Fruit fly (Drosophila melanogaster) whole organism, embryonic: ENCODE measurements around the gene Dpp10.

Experiments
- Bgb ChIP-seq: fragments of 200-800 bp; sonication (Bioruptor generic); IDR thresholded peaks from 2 replicates; pipeline ENCODE4 v1.3.6; 2022; ENCODE audit warnings: missing biosample characterization, missing genetic modification characterization; ENCODE audit not compliant: partially characterized antibody
- CG10462 ChIP-seq: fragments of 200-800 bp; sonication (Bioruptor generic); optimal IDR thresholded peaks from 2 replicates; lab custom pipeline; 2016; ENCODE audit warnings: missing biosample characterization, missing genetic modification characterization
- CG10543 ChIP-seq: fragments of 200-800 bp; sonication (Bioruptor generic); optimal IDR thresholded peaks from 3 replicates; lab custom pipeline; 2017; ENCODE audit warnings: missing biosample characterization, mild to moderate bottlenecking, missing genetic modification characterization, moderate library complexity
- CG10959 ChIP-seq: fragments of 200-800 bp; sonication (Bioruptor generic); IDR thresholded peaks from 2 replicates; pipeline ENCODE4 v1.3.6; 2022; ENCODE audit warnings: missing biosample characterization, missing genetic modification characterization
- CG12391 ChIP-seq: fragments of 200-800 bp; sonication (Bioruptor generic); optimal IDR thresholded peaks from 3 replicates; lab custom pipeline; 2018; ENCODE audit warnings: missing biosample characterization, mild to moderate bottlenecking, missing genetic modification characterization, moderate library complexity
- CG12744 ChIP-seq: fragments of 200-800 bp; sonication (Bioruptor generic); optimal IDR thresholded peaks from 2 replicates; lab custom pipeline; 2016; ENCODE audit warnings: missing biosample characterization, missing genetic modification characterization
- CG13123 ChIP-seq: fragments of 200-800 bp; sonication (Bioruptor generic); optimal IDR thresholded peaks from 2 replicates; lab custom pipeline; 2016; ENCODE audit warnings: missing biosample characterization, missing genetic modification characterization
- CG13424 ChIP-seq: fragments of 200-800 bp; sonication (Bioruptor generic); optimal IDR thresholded peaks from 2 replicates; lab custom pipeline; 2019; ENCODE audit warnings: missing biosample characterization, mild to moderate bottlenecking, missing genetic modification characterization, moderate library complexity
- CG16813 ChIP-seq: fragments of 200-800 bp; sonication (Bioruptor generic); IDR thresholded peaks from 3 replicates; pipeline ENCODE4 v1.3.6; 2022; ENCODE audit warnings: missing biosample characterization, missing genetic modification characterization; ENCODE audit not compliant: partially characterized antibody
- CG17328 ChIP-seq: fragments of 200-800 bp; sonication (Bioruptor generic); IDR thresholded peaks from 2 replicates; pipeline ENCODE4 v1.3.6; 2022; ENCODE audit warnings: missing biosample characterization, missing genetic modification characterization
- CG17385 ChIP-seq: fragments of 200-800 bp; sonication (Bioruptor generic); optimal IDR thresholded peaks from 3 replicates; lab custom pipeline; 2018; ENCODE audit warnings: missing biosample characterization, mild to moderate bottlenecking, missing genetic modification characterization
- CG1792 ChIP-seq: fragments of 200-800 bp; sonication (Bioruptor generic); optimal IDR thresholded peaks from 2 replicates; lab custom pipeline; 2016; ENCODE audit warnings: missing biosample characterization, missing genetic modification characterization
- CG2202 ChIP-seq: fragments of 200-800 bp; sonication (Bioruptor generic); optimal IDR thresholded peaks from 2 replicates; lab custom pipeline; 2018; ENCODE audit warnings: missing biosample characterization, mild to moderate bottlenecking, missing genetic modification characterization
- CG33557 ChIP-seq: fragments of 200-800 bp; sonication (Bioruptor generic); optimal IDR thresholded peaks from 2 replicates; lab custom pipeline; 2019; ENCODE audit warnings: missing biosample characterization, mild to moderate bottlenecking, missing genetic modification characterization, moderate library complexity
- CG3407 ChIP-seq: fragments of 200-800 bp; sonication (Bioruptor generic); optimal IDR thresholded peaks from 2 replicates; lab custom pipeline; 2018; ENCODE audit warnings: missing biosample characterization, mild to moderate bottlenecking, missing genetic modification characterization
- CG7372 ChIP-seq: fragments of 200-800 bp; sonication (Bioruptor generic); IDR thresholded peaks from 2 replicates; pipeline ENCODE4 v1.3.6; 2022; ENCODE audit warnings: missing biosample characterization, missing genetic modification characterization
- CG8388 ChIP-seq: fragments of 200-800 bp; sonication (Bioruptor generic); optimal IDR thresholded peaks from 2 replicates; lab custom pipeline; 2019; ENCODE audit warnings: missing biosample characterization, mild to moderate bottlenecking, missing genetic modification characterization, moderate library complexity
- CG8478 ChIP-seq: fragments of >200 bp; optimal IDR thresholded peaks from 2 replicates; lab custom pipeline; 2018
- CG8944 ChIP-seq: fragments of 200-800 bp; sonication (Bioruptor generic); optimal IDR thresholded peaks from 3 replicates; lab custom pipeline; 2016; ENCODE audit warnings: missing biosample characterization, missing genetic modification characterization
- CG9437 ChIP-seq: fragments of 200-800 bp; sonication (Bioruptor generic); optimal IDR thresholded peaks from 2 replicates; lab custom pipeline; 2018; ENCODE audit warnings: missing biosample characterization, mild to moderate bottlenecking, missing genetic modification characterization
- CTCF ChIP-seq: fragments of 200-800 bp; sonication (Bioruptor generic); optimal IDR thresholded peaks from 2 replicates; lab custom pipeline; 2017; ENCODE audit warnings: missing biosample characterization, mild to moderate bottlenecking, missing genetic modification characterization, moderate library complexity
- CoRest ChIP-seq: fragments of 200-800 bp; sonication (Bioruptor generic); optimal IDR thresholded peaks from 3 replicates; lab custom pipeline; 2018; ENCODE audit warnings: missing biosample characterization, mild to moderate bottlenecking, missing genetic modification characterization, moderate library complexity
- Dad ChIP-seq: fragments of 200-800 bp; sonication (Bioruptor generic); optimal IDR thresholded peaks from 3 replicates; lab custom pipeline; 2016; ENCODE audit warnings: missing biosample characterization, missing genetic modification characterization
- Doc3 ChIP-seq: fragments of 200-800 bp; sonication (Bioruptor generic); IDR thresholded peaks from 3 replicates; pipeline ENCODE4 v1.3.6; 2022; ENCODE audit warnings: missing biosample characterization, missing genetic modification characterization; ENCODE audit not compliant: partially characterized antibody
- E2f2 ChIP-seq: fragments of 200-800 bp; sonication (Bioruptor generic); IDR thresholded peaks from 2 replicates; pipeline ENCODE4 v1.3.6; 2022; ENCODE audit warnings: missing biosample characterization, missing genetic modification characterization
- HmgD ChIP-seq: fragments of 200-800 bp; sonication (Bioruptor generic); optimal IDR thresholded peaks from 3 replicates; lab custom pipeline; 2016; ENCODE audit warnings: missing biosample characterization, missing genetic modification characterization
- Lim3 ChIP-seq: fragments of 200-800 bp; sonication (Bioruptor generic); IDR thresholded peaks from 2 replicates; pipeline ENCODE4 v1.3.6; 2022; ENCODE audit warnings: missing biosample characterization, missing genetic modification characterization
- Oli ChIP-seq: fragments of 200-800 bp; sonication (Bioruptor generic); optimal IDR thresholded peaks from 2 replicates; lab custom pipeline; 2018; ENCODE audit warnings: missing biosample characterization, mild to moderate bottlenecking, missing genetic modification characterization, moderate library complexity
- Optix ChIP-seq: fragments of 200-800 bp; sonication (Bioruptor generic); IDR thresholded peaks from 3 replicates; pipeline ENCODE4 v1.3.6; 2022; ENCODE audit warnings: missing biosample characterization, missing genetic modification characterization
- PHDP ChIP-seq: fragments of 200-800 bp; sonication (Bioruptor generic); optimal IDR thresholded peaks from 3 replicates; lab custom pipeline; 2018; ENCODE audit warnings: missing biosample characterization, mild to moderate bottlenecking, missing genetic modification characterization, moderate library complexity
- Ravus ChIP-seq: fragments of 200-800 bp; sonication (Bioruptor generic); IDR thresholded peaks from 2 replicates; pipeline ENCODE4 v1.3.6; 2022; ENCODE audit warnings: missing biosample characterization, missing genetic modification characterization
- Vsx1 ChIP-seq: fragments of 200-800 bp; sonication (Bioruptor generic); optimal IDR thresholded peaks from 2 replicates; lab custom pipeline; 2017; ENCODE audit warnings: missing biosample characterization, mild to moderate bottlenecking, missing genetic modification characterization, missing genetic modification reagents
- al ChIP-seq: fragments of 200-800 bp; sonication (Bioruptor generic); IDR thresholded peaks from 2 replicates; pipeline ENCODE4 v1.3.6; 2022; ENCODE audit warnings: missing biosample characterization, missing genetic modification characterization
- ase ChIP-seq: fragments of 200-800 bp; sonication (Bioruptor generic); IDR thresholded peaks from 3 replicates; pipeline ENCODE4 v1.3.6; 2022; ENCODE audit warnings: missing biosample characterization, missing genetic modification characterization
- dm ChIP-seq: fragments of 200-800 bp; sonication (Bioruptor generic); optimal IDR thresholded peaks from 3 replicates; lab custom pipeline; 2016; ENCODE audit warnings: missing biosample characterization, missing genetic modification characterization
- dmrt11E ChIP-seq: fragments of 200-800 bp; sonication (Bioruptor generic); optimal IDR thresholded peaks from 3 replicates; lab custom pipeline; 2018; ENCODE audit warnings: missing biosample characterization, mild to moderate bottlenecking, missing genetic modification characterization, moderate library complexity
- gem ChIP-seq: fragments of 200-800 bp; sonication (Bioruptor generic); optimal IDR thresholded peaks from 2 replicates; lab custom pipeline; 2019; ENCODE audit warnings: missing biosample characterization, mild to moderate bottlenecking, missing genetic modification characterization, moderate library complexity
- grau ChIP-seq: fragments of 200-800 bp; optimal IDR thresholded peaks from 3 replicates; lab custom pipeline; 2019; ENCODE audit warnings: missing biosample characterization, mild to moderate bottlenecking, missing genetic modification characterization, moderate library complexity
- her ChIP-seq: fragments of 200-800 bp; sonication (Bioruptor generic); optimal IDR thresholded peaks from 2 replicates; lab custom pipeline; 2016; ENCODE audit warnings: missing biosample characterization, missing genetic modification characterization
- ken ChIP-seq: fragments of 200-800 bp; sonication (Bioruptor generic); IDR thresholded peaks from 3 replicates; pipeline ENCODE4 v1.3.6; 2022; ENCODE audit warnings: missing biosample characterization, missing genetic modification characterization
- lov ChIP-seq, 2 experiments: fragments of 200-800 bp in 1 of 2; fragments of >200 bp in 1 of 2; sonication (Bioruptor generic) in 1 of 2; IDR thresholded peaks in 1 of 2; optimal IDR thresholded peaks in 1 of 2; 2 replicates in 1 of 2; 3 replicates in 1 of 2; pipeline versions ENCODE4 v1.3.6 to Lab custom; 2017 to 2022; ENCODE audit warnings: missing biosample characterization in 1 of 2, missing genetic modification characterization in 1 of 2
- maf-S ChIP-seq: fragments of 200-800 bp; sonication (Bioruptor generic); optimal IDR thresholded peaks from 2 replicates; lab custom pipeline; 2016; ENCODE audit warnings: missing biosample characterization, missing genetic modification characterization
- onecut ChIP-seq: fragments of 200-800 bp; sonication (Bioruptor generic); IDR thresholded peaks from 2 replicates; pipeline ENCODE4 v1.3.6; 2022; ENCODE audit warnings: missing biosample characterization, missing genetic modification characterization
- pho ChIP-seq: fragments of 200-800 bp; sonication (Bioruptor generic); optimal IDR thresholded peaks from 2 replicates; lab custom pipeline; 2016; ENCODE audit warnings: missing biosample characterization, missing genetic modification characterization
- sc ChIP-seq, 3 experiments: fragments of >200 bp in 2 of 3; fragments of 200-800 bp in 1 of 3; sonication (Bioruptor generic) in 1 of 3; optimal IDR thresholded peaks; 2 replicates in 2 of 3; 3 replicates in 1 of 3; lab custom pipeline; 2017; ENCODE audit warnings: mild to moderate bottlenecking in 1 of 3, missing biosample characterization in 1 of 3, missing genetic modification characterization in 1 of 3, missing genetic modification reagents in 1 of 3
- wor ChIP-seq: fragments of 200-800 bp; sonication (Bioruptor generic); IDR thresholded peaks from 2 replicates; pipeline ENCODE4 v1.3.6; 2022; ENCODE audit warnings: missing biosample characterization, missing genetic modification characterization

Gene Dpp10

dm6 chr2L:6610683-6611373 lies 10.0 kb upstream of the Dpp10 start, which contains the start of gene CG11050 (continued):
- TF ChIP-seq maf-S (peak; percentile 82), dm (GFP tag; lab: Kevin White, UChicago) (peak; percentile 75), pho (GFP tag; lab: Kevin White, UChicago) (peak; percentile 91), Ravus (GFP tag; lab: Robert Waterston, UW) (no peak; the same call in 1 of the 2 replicates), CG8944 (GFP tag; lab: Kevin White, UChicago) (peak; percentile 87), Optix (GFP tag; lab: Robert Waterston, UW) (peak; percentile 55), Bgb (GFP tag; lab: Robert Waterston, UW) (peak; percentile 62), CG1792 (GFP tag; lab: Kevin White, UChicago) (peak; percentile 73)

dm6 chr2L:6595027-6595426 lies 5.8 kb downstream of the Dpp10 start:
- TF ChIP-seq Oli (peak; percentile 19), grau (no peak), CG12744 (GFP tag; lab: Kevin White, UChicago) (no peak), E2f2 (no peak), CG17385 (GFP tag; lab: Kevin White, UChicago) (peak; percentile 15), al (no peak), CG9437 (GFP tag; lab: Kevin White, UChicago) (peak; percentile 30), CG10462 (GFP tag; lab: Kevin White, UChicago) (peak; percentile 10), sc (optimal IDR thresholded peaks at IDR 0.05; lab: Kevin White, UChicago) (no peak), sc (GFP tag; optimal IDR thresholded peaks at IDR 0.05; lab: Kevin White, UChicago) (peak; percentile 38), CG12391 (peak; percentile 75), dmrt11E (tag; lab: Kevin White, UChicago) (peak; percentile 61), CG16813 (GFP tag; lab: Robert Waterston, UW) (no peak), CG17328 (GFP tag; lab: Robert Waterston, UW) (peak; percentile 17; the same call in 1 of the 2 replicates), Lim3 (GFP tag; lab: Robert Waterston, UW) (no peak), CG3407 (peak; percentile 6), CG33557 (GFP tag; lab: Kevin White, UChicago) (peak; percentile 60), lov (optimal IDR thresholded peaks at IDR 0.05; lab: Kevin White, UChicago) (no peak), lov (GFP tag; IDR thresholded peaks at IDR 0.05; lab: Robert Waterston, UW) (no peak), CG2202 (tag; lab: Kevin White, UChicago) (peak; percentile 28), gem (tag; lab: Kevin White, UChicago) (peak; percentile 82), her (GFP tag; lab: Kevin White, UChicago) (no peak), CTCF (GFP tag; lab: Kevin White, UChicago) (no peak), CoRest (tag; lab: Kevin White, UChicago) (peak; percentile 0), CG8388 (GFP tag; lab: Kevin White, UChicago) (peak; percentile 69), CG10543 (GFP tag; lab: Kevin White, UChicago) (no peak), PHDP (tag; lab: Kevin White, UChicago) (peak; percentile 57), CG13424 (tag; lab: Kevin White, UChicago) (peak; percentile 61)

dm6 chr2L:6584346-6584745 lies 16.5 kb downstream of the Dpp10 start:
- TF ChIP-seq CG10959 (GFP tag; lab: Robert Waterston, UW) (no peak), HmgD (GFP tag; lab: Kevin White, UChicago) (no peak), Vsx1 (no peak), wor (GFP tag; lab: Robert Waterston, UW) (no peak), CG8478 (lab: Kevin White, UChicago) (peak; percentile 55), CG13123 (GFP tag; lab: Kevin White, UChicago) (no peak), CTCF (GFP tag; lab: Kevin White, UChicago) (peak; percentile 79), ase (GFP tag; lab: Robert Waterston, UW) (no peak), onecut (GFP tag; lab: Robert Waterston, UW) (no peak), ken (GFP tag; lab: Robert Waterston, UW) (peak; percentile 40; the same call in 1 of the 3 replicates), Dad (GFP tag; lab: Kevin White, UChicago) (no peak), Doc3 (GFP tag; lab: Robert Waterston, UW) (no peak), CG7372 (no peak)
